Fruit fly (Drosophila melanogaster) whole organism, embryonic: ENCODE results near the gene Traf4.

Experiments used
- B-H1 ChIP-seq: fragments of 200-800 bp; sonication (Bioruptor generic); IDR thresholded peaks from 3 replicates; pipeline ENCODE4 v1.3.6; 2022; ENCODE audit warnings: missing biosample characterization, missing genetic modification characterization
- CG10267 ChIP-seq: fragments of 200-800 bp; sonication (Bioruptor generic); optimal IDR thresholded peaks from 2 replicates; lab custom pipeline; 2018; ENCODE audit warnings: missing biosample characterization, mild to moderate bottlenecking, missing genetic modification characterization, moderate library complexity
- CG10274 ChIP-seq: fragments of 200-800 bp; sonication (Bioruptor generic); optimal IDR thresholded peaks from 3 replicates; lab custom pipeline; 2017; ENCODE audit warnings: missing biosample characterization, mild to moderate bottlenecking, missing genetic modification characterization
- CG11456 ChIP-seq: fragments of 200-800 bp; sonication (Bioruptor generic); IDR thresholded peaks from 3 replicates; pipeline ENCODE4 v1.3.6; 2022; ENCODE audit warnings: missing biosample characterization, missing genetic modification characterization
- CG12155 ChIP-seq: fragments of 200-800 bp; sonication (Bioruptor generic); optimal IDR thresholded peaks from 3 replicates; lab custom pipeline; 2016; ENCODE audit warnings: missing biosample characterization, missing genetic modification characterization
- CG12219 ChIP-seq: fragments of 200-800 bp; sonication (Bioruptor generic); optimal IDR thresholded peaks from 3 replicates; lab custom pipeline; 2018; ENCODE audit warnings: missing biosample characterization, mild to moderate bottlenecking, missing genetic modification characterization
- CG13424 ChIP-seq: fragments of 200-800 bp; sonication (Bioruptor generic); optimal IDR thresholded peaks from 2 replicates; lab custom pipeline; 2019; ENCODE audit warnings: missing biosample characterization, mild to moderate bottlenecking, missing genetic modification characterization, moderate library complexity
- CG13624 ChIP-seq: fragments of 200-800 bp; sonication (Bioruptor generic); optimal IDR thresholded peaks from 2 replicates; lab custom pipeline; 2016; ENCODE audit warnings: missing biosample characterization, missing genetic modification characterization
- CG14014 ChIP-seq: fragments of 200-800 bp; sonication (Bioruptor generic); IDR thresholded peaks from 2 replicates; pipeline ENCODE4 v1.3.6; 2022; ENCODE audit warnings: missing biosample characterization, missing genetic modification characterization
- CG14965 ChIP-seq: fragments of 200-800 bp; sonication (Bioruptor generic); optimal IDR thresholded peaks from 2 replicates; lab custom pipeline; 2016; ENCODE audit warnings: missing biosample characterization, missing genetic modification characterization, borderline replicate concordance
- CG15601 ChIP-seq: fragments of 200-800 bp; sonication (Bioruptor generic); optimal IDR thresholded peaks from 3 replicates; lab custom pipeline; 2019; ENCODE audit warnings: missing biosample characterization, mild to moderate bottlenecking, missing genetic modification characterization, moderate library complexity
- CG16813 ChIP-seq: fragments of 200-800 bp; sonication (Bioruptor generic); IDR thresholded peaks from 3 replicates; pipeline ENCODE4 v1.3.6; 2022; ENCODE audit warnings: missing biosample characterization, missing genetic modification characterization; ENCODE audit not compliant: partially characterized antibody
- CG17361 ChIP-seq: fragments of 200-800 bp; sonication (Bioruptor generic); IDR thresholded peaks from 3 replicates; pipeline ENCODE4 v1.3.6; 2022; ENCODE audit warnings: missing biosample characterization, missing genetic modification characterization
- CG17385 ChIP-seq: fragments of 200-800 bp; sonication (Bioruptor generic); optimal IDR thresholded peaks from 3 replicates; lab custom pipeline; 2018; ENCODE audit warnings: missing biosample characterization, mild to moderate bottlenecking, missing genetic modification characterization
- CG18476 ChIP-seq: fragments of 200-800 bp; sonication (Bioruptor generic); optimal IDR thresholded peaks from 2 replicates; lab custom pipeline; 2016; ENCODE audit warnings: missing biosample characterization, mild to moderate bottlenecking, missing genetic modification characterization
- CG2678 ChIP-seq: fragments of 200-800 bp; sonication (Bioruptor generic); optimal IDR thresholded peaks from 3 replicates; lab custom pipeline; 2019; ENCODE audit warnings: missing biosample characterization, mild to moderate bottlenecking, missing genetic modification characterization, moderate library complexity
- CG30020 ChIP-seq: fragments of 200-800 bp; optimal IDR thresholded peaks from 2 replicates; lab custom pipeline; 2019; ENCODE audit warnings: missing biosample characterization, mild to moderate bottlenecking, missing genetic modification characterization, moderate library complexity
- CG32767 ChIP-seq: fragments of 200-800 bp; sonication (Bioruptor generic); IDR thresholded peaks from 2 replicates; pipeline ENCODE4 v1.3.6; 2022; ENCODE audit warnings: missing biosample characterization, missing genetic modification characterization
- CG34422 ChIP-seq: fragments of 200-800 bp; sonication (Bioruptor generic); IDR thresholded peaks from 3 replicates; pipeline ENCODE4 v1.3.6; 2022; ENCODE audit warnings: missing biosample characterization, missing genetic modification characterization
- CG5180 ChIP-seq: fragments of 200-800 bp; sonication (Bioruptor generic); optimal IDR thresholded peaks from 3 replicates; lab custom pipeline; 2017; ENCODE audit warnings: missing biosample characterization, missing genetic modification characterization, mild to moderate bottlenecking, moderate library complexity, missing genetic modification reagents
- CG8388 ChIP-seq: fragments of 200-800 bp; sonication (Bioruptor generic); optimal IDR thresholded peaks from 2 replicates; lab custom pipeline; 2019; ENCODE audit warnings: missing biosample characterization, mild to moderate bottlenecking, missing genetic modification characterization, moderate library complexity
- Dbx ChIP-seq: fragments of 200-800 bp; sonication (Bioruptor generic); IDR thresholded peaks from 3 replicates; pipeline ENCODE4 v1.3.6; 2022; ENCODE audit warnings: missing biosample characterization, missing genetic modification characterization
- Fer1 ChIP-seq: fragments of 200-800 bp; sonication (Bioruptor generic); optimal IDR thresholded peaks from 2 replicates; lab custom pipeline; 2017; ENCODE audit warnings: missing biosample characterization, mild to moderate bottlenecking, missing genetic modification characterization
- GATAe ChIP-seq: fragments of 200-800 bp; sonication (Bioruptor generic); conservative IDR thresholded peaks from 2 replicates; pipeline ENCODE4 v1.3.6; 2022; ENCODE audit warnings: missing biosample characterization, missing genetic modification characterization
- Hmr ChIP-seq: fragments of 200-800 bp; sonication (Bioruptor generic); optimal IDR thresholded peaks from 3 replicates; lab custom pipeline; 2017; ENCODE audit warnings: mild to moderate bottlenecking, missing biosample characterization, missing genetic modification reagents, missing genetic modification characterization
- Mes4 ChIP-seq: fragments of 200-800 bp; sonication (Bioruptor generic); optimal IDR thresholded peaks from 2 replicates; lab custom pipeline; 2016; ENCODE audit warnings: missing biosample characterization, missing genetic modification characterization
- Neu2 ChIP-seq: fragments of 200-800 bp; sonication (Bioruptor generic); optimal IDR thresholded peaks from 3 replicates; lab custom pipeline; 2016; ENCODE audit warnings: missing biosample characterization, missing genetic modification characterization, borderline replicate concordance
- Rfx ChIP-seq: fragments of 200-800 bp; sonication (Bioruptor generic); IDR thresholded peaks from 2 replicates; pipeline ENCODE4 v1.3.6; 2022; ENCODE audit warnings: missing biosample characterization, missing genetic modification characterization
- Sin3A ChIP-seq: fragments of >200 bp; optimal IDR thresholded peaks from 2 replicates; lab custom pipeline; 2018
- Ssrp ChIP-seq: fragments of 200-800 bp; sonication (Bioruptor generic); optimal IDR thresholded peaks from 2 replicates; lab custom pipeline; 2018; ENCODE audit warnings: missing biosample characterization, mild to moderate bottlenecking, missing genetic modification characterization, moderate library complexity
- amos ChIP-seq: fragments of 200-800 bp; sonication (Bioruptor generic); IDR thresholded peaks from 2 replicates; pipeline ENCODE4 v1.3.6; 2022; ENCODE audit warnings: missing biosample characterization, missing genetic modification characterization; ENCODE audit not compliant: partially characterized antibody
- aop ChIP-seq: fragments of 200-800 bp; sonication (Bioruptor generic); IDR thresholded peaks from 2 replicates; pipeline ENCODE4 v1.3.6; 2022; ENCODE audit warnings: missing biosample characterization, missing genetic modification characterization
- bbx ChIP-seq: fragments of 200-800 bp; sonication (Bioruptor generic); IDR thresholded peaks from 2 replicates; pipeline ENCODE4 v1.3.6; 2022; ENCODE audit warnings: missing biosample characterization, missing genetic modification characterization; ENCODE audit not compliant: partially characterized antibody
- bigmax ChIP-seq: fragments of 200-800 bp; sonication (Bioruptor generic); optimal IDR thresholded peaks from 2 replicates; lab custom pipeline; 2018; ENCODE audit warnings: missing biosample characterization, mild to moderate bottlenecking, missing genetic modification characterization
- chinmo ChIP-seq: fragments of 200-800 bp; sonication (Bioruptor generic); IDR thresholded peaks from 4 replicates; pipeline ENCODE4 v1.3.6; 2022; ENCODE audit warnings: missing biosample characterization, missing genetic modification characterization; ENCODE audit not compliant: partially characterized antibody
- croc ChIP-seq: fragments of 200-800 bp; sonication (Bioruptor generic); conservative IDR thresholded peaks from 3 replicates; pipeline ENCODE4 v1.3.6; 2022; ENCODE audit warnings: missing biosample characterization, missing genetic modification characterization
- knrl ChIP-seq: fragments of 200-800 bp; sonication (Bioruptor generic); IDR thresholded peaks from 3 replicates; pipeline ENCODE4 v1.3.6; 2022; ENCODE audit warnings: missing biosample characterization, missing genetic modification characterization; ENCODE audit not compliant: partially characterized antibody
- lola ChIP-seq, 3 experiments: fragments of >200 bp in 2 of 3; fragments of 200-800 bp in 1 of 3; sonication (Bioruptor generic) in 1 of 3; optimal IDR thresholded peaks; 2 replicates each; lab custom pipeline; 2017 to 2019; ENCODE audit warnings: missing biosample characterization in 3 of 3, missing genetic modification characterization in 3 of 3, mild to moderate bottlenecking in 1 of 3, moderate library complexity in 1 of 3
- odd ChIP-seq: fragments of 200-800 bp; sonication (Bioruptor generic); optimal IDR thresholded peaks from 2 replicates; lab custom pipeline; 2017; ENCODE audit warnings: missing biosample characterization, mild to moderate bottlenecking, missing genetic modification characterization
- peb ChIP-seq: fragments of 200-800 bp; sonication (Bioruptor generic); IDR thresholded peaks from 2 replicates; pipeline ENCODE4 v1.3.6; 2022; ENCODE audit warnings: missing biosample characterization, missing genetic modification characterization
- pho ChIP-seq: fragments of 200-800 bp; sonication (Bioruptor generic); optimal IDR thresholded peaks from 2 replicates; lab custom pipeline; 2016; ENCODE audit warnings: missing biosample characterization, missing genetic modification characterization
- prd ChIP-seq, 3 experiments: fragments of >200 bp in 2 of 3; fragments of 200-800 bp in 1 of 3; sonication (Bioruptor generic) in 1 of 3; optimal IDR thresholded peaks in 2 of 3; IDR thresholded peaks in 1 of 3; 2 replicates in 2 of 3; 3 replicates in 1 of 3; pipeline versions ENCODE4 v1.3.6 to Lab custom; 2017 to 2022; ENCODE audit warnings: missing biosample characterization in 1 of 3, missing genetic modification characterization in 1 of 3
- row ChIP-seq: fragments of 200-800 bp; sonication (Bioruptor generic); IDR thresholded peaks from 3 replicates; pipeline ENCODE4 v1.3.6; 2022; ENCODE audit warnings: missing biosample characterization, missing genetic modification characterization
- sd ChIP-seq: fragments of 200-800 bp; sonication (Bioruptor generic); optimal IDR thresholded peaks from 3 replicates; lab custom pipeline; 2018; ENCODE audit warnings: missing biosample characterization, mild to moderate bottlenecking, missing genetic modification characterization, moderate library complexity
- sug ChIP-seq: fragments of 200-800 bp; optimal IDR thresholded peaks from 2 replicates; lab custom pipeline; 2019; ENCODE audit warnings: missing biosample characterization, mild to moderate bottlenecking, missing genetic modification characterization, moderate library complexity
- unpg ChIP-seq: fragments of 200-800 bp; sonication (Bioruptor generic); optimal IDR thresholded peaks from 3 replicates; lab custom pipeline; 2018; ENCODE audit warnings: missing biosample characterization, mild to moderate bottlenecking, missing genetic modification characterization, moderate library complexity
- wek ChIP-seq: fragments of 200-800 bp; sonication (Bioruptor generic); optimal IDR thresholded peaks from 3 replicates; lab custom pipeline; 2018; ENCODE audit warnings: missing biosample characterization, mild to moderate bottlenecking, missing genetic modification characterization, moderate library complexity
- zfh2 ChIP-seq: fragments of 200-800 bp; sonication (Bioruptor generic); optimal IDR thresholded peaks from 2 replicates; lab custom pipeline; 2016; ENCODE audit warnings: missing biosample characterization, missing genetic modification characterization

The Traf4 gene

dm6 chr2L:4332962-4333757, 28.6 kb upstream of the Traf4 start (continued):
- TF ChIP-seq bigmax (GFP tag; lab: Kevin White, UChicago) (peak; percentile 42), CG10274 (peak; percentile 57), B-H1 (GFP tag; lab: Robert Waterston, UW) (peak; percentile 83), CG10267 (peak; percentile 60), odd (GFP tag; lab: Kevin White, UChicago) (peak; percentile 63), Fer1 (GFP tag; lab: Kevin White, UChicago) (peak; percentile 83), CG32767 (peak; percentile 85), wek (GFP tag; lab: Kevin White, UChicago) (peak; percentile 41), lola (GFP tag; optimal IDR thresholded peaks at IDR 0.05; lab: Kevin White, UChicago) (peak in 2 of 3 experiments; percentile 67 to 74), pho (GFP tag; lab: Kevin White, UChicago) (peak; percentile 82), CG12155 (GFP tag; lab: Kevin White, UChicago) (peak; percentile 77), unpg (GFP tag; lab: Kevin White, UChicago) (peak; percentile 91), Mes4 (peak; percentile 79), CG11456 (GFP tag; lab: Robert Waterston, UW) (peak; percentile 75), CG14014 (GFP tag; lab: Robert Waterston, UW) (peak; percentile 87), Dbx (GFP tag; lab: Robert Waterston, UW) (peak; percentile 87), Rfx (peak; percentile 85), aop (GFP tag; lab: Robert Waterston, UW) (peak; percentile 54), zfh2 (peak; percentile 62), CG18476 (GFP tag; lab: Kevin White, UChicago) (peak; percentile 77), peb (GFP tag; lab: Robert Waterston, UW) (no peak), CG16813 (GFP tag; lab: Robert Waterston, UW) (no peak), Hmr (GFP tag; lab: Kevin White, UChicago) (peak; percentile 75), Ssrp (peak; percentile 82), sug (peak; percentile 74), CG13424 (peak; percentile 73), CG8388 (GFP tag; lab: Kevin White, UChicago) (peak; percentile 80), CG17361 (peak; percentile 83), row (GFP tag; lab: Robert Waterston, UW) (peak; percentile 92), prd (optimal IDR thresholded peaks at IDR 0.05; lab: Kevin White, UChicago) (no peak), prd (GFP tag; IDR thresholded peaks at IDR 0.05; lab: Robert Waterston, UW) (peak; percentile 83), croc (GFP tag; lab: Robert Waterston, UW) (peak; percentile 62)

dm6 chr2L:4333758-4334114, 28.0 kb upstream of the Traf4 start, which contains the start of gene Atet:
TSS of gene Atet (plus strand) at chr2L:4333913.
- TF ChIP-seq GATAe (GFP tag; lab: Robert Waterston, UW) (no peak), CG2678 (no peak), knrl (GFP tag; lab: Robert Waterston, UW) (peak; percentile 19; the same call in 1 of the 3 replicates), CG5180 (GFP tag; lab: Kevin White, UChicago) (no peak), sd (tag; lab: Kevin White, UChicago) (peak; percentile 54), CG12219 (no peak), bbx (GFP tag; lab: Robert Waterston, UW) (peak; percentile 70), CG10274 (no peak), CG17385 (GFP tag; lab: Kevin White, UChicago) (peak; percentile 29), CG11456 (GFP tag; lab: Robert Waterston, UW) (no peak), CG15601 (peak; percentile 93), CG30020 (no peak), CG13624 (peak; percentile 25), CG14965 (GFP tag; lab: Kevin White, UChicago) (no peak), Sin3A (lab: Kevin White, UChicago) (no peak), chinmo (GFP tag; lab: Robert Waterston, UW) (peak; percentile 85; the same call in 3 of the 4 replicates), Hmr (GFP tag; lab: Kevin White, UChicago) (no peak), amos (GFP tag; lab: Robert Waterston, UW) (peak; percentile 55; the same call in 1 of the 2 replicates), CG34422 (GFP tag; lab: Robert Waterston, UW) (peak; percentile 27; the same call in 1 of the 3 replicates), Neu2 (GFP tag; lab: Kevin White, UChicago) (no peak)
